Worm (Caenorhabditis elegans) whole organism, L1 larva: ENCODE data around the gene klc-1.

Source experiments
- C16A3.4 ChIP-seq: fragments of 150-350 bp; optimal IDR thresholded peaks from 2 replicates; lab custom pipeline; 2014; ENCODE audit warnings: missing biosample characterization, missing genetic modification characterization
- F16B12.6 ChIP-seq: fragments of 150-350 bp; optimal IDR thresholded peaks from 2 replicates; lab custom pipeline; 2014; ENCODE audit warnings: missing biosample characterization, missing genetic modification characterization
- alr-1 ChIP-seq: fragments of 200-800 bp; sonication (Bioruptor generic); optimal IDR thresholded peaks from 2 replicates; lab custom pipeline; 2018; ENCODE audit warnings: borderline replicate concordance, mild to moderate bottlenecking, missing genetic modification characterization, missing compliant biosample characterization
- aly-2 ChIP-seq: fragments of 150-350 bp; optimal IDR thresholded peaks from 2 replicates; lab custom pipeline; 2014; ENCODE audit warnings: missing biosample characterization, missing genetic modification characterization
- blmp-1 ChIP-seq: fragments of 150-350 bp; optimal IDR thresholded peaks from 2 replicates; lab custom pipeline; 2014; ENCODE audit warnings: missing biosample characterization, missing genetic modification characterization
- ceh-8 ChIP-seq: fragments of 200-800 bp; sonication (Bioruptor generic); optimal IDR thresholded peaks from 2 replicates; lab custom pipeline; 2018; ENCODE audit warnings: mild to moderate bottlenecking, missing genetic modification characterization, moderate library complexity, missing compliant biosample characterization
- ceh-82 ChIP-seq, 3 experiments: fragments of 150-350 bp in 1 of 3; sonication (generic microtip) in 2 of 3; optimal IDR thresholded peaks; 2 replicates each; lab custom pipeline; 2014 to 2017; ENCODE audit warnings: missing biosample characterization in 3 of 3, missing genetic modification characterization in 3 of 3
- ces-1 ChIP-seq: fragments of 150-350 bp; optimal IDR thresholded peaks from 2 replicates; lab custom pipeline; 2014; ENCODE audit warnings: missing biosample characterization, missing genetic modification reagents, missing genetic modification characterization
- dsc-1 ChIP-seq: sonication (generic microtip); optimal IDR thresholded peaks from 2 replicates; lab custom pipeline; 2016; ENCODE audit warnings: mild to moderate bottlenecking, missing genetic modification characterization, missing compliant biosample characterization
- efl-1 ChIP-seq, 4 experiments: fragments of 150-350 bp; optimal IDR thresholded peaks in 3 of 4; peaks in 1 of 4; 1 replicate in 1 of 4; 2 replicates in 3 of 4; lab custom pipeline; 2014; ENCODE audit warnings: missing biosample characterization in 2 of 4, missing genetic modification characterization in 2 of 4, missing genetic modification reagents in 2 of 4
- egl-13 ChIP-seq: sonication (generic microtip); optimal IDR thresholded peaks from 2 replicates; lab custom pipeline; 2016; ENCODE audit warnings: missing genotype, missing genetic modification reagents, missing genetic modification characterization, missing compliant biosample characterization
- elt-2 ChIP-seq: sonication (generic microtip); optimal IDR thresholded peaks from 2 replicates; lab custom pipeline; 2016; ENCODE audit warnings: missing genetic modification characterization, mild to moderate bottlenecking, inconsistent platforms, missing compliant biosample characterization, missing genetic modification reagents
- fkh-10 ChIP-seq: sonication (generic microtip); optimal IDR thresholded peaks from 2 replicates; lab custom pipeline; 2017; ENCODE audit warnings: missing biosample characterization, missing genetic modification reagents, missing genetic modification characterization
- fos-1 ChIP-seq: fragments of 150-350 bp; optimal IDR thresholded peaks from 2 replicates; lab custom pipeline; 2014; ENCODE audit warnings: missing biosample characterization, missing genetic modification characterization
- grh-1 ChIP-seq: fragments of 200-800 bp; sonication (Bioruptor generic); IDR thresholded peaks from 2 replicates; pipeline ENCODE4 v1.3.6; 2022; ENCODE audit warnings: missing genetic modification reagents, missing genetic modification characterization, missing compliant biosample characterization
- jun-1 ChIP-seq: fragments of 150-350 bp; optimal IDR thresholded peaks from 2 replicates; lab custom pipeline; 2014; ENCODE audit warnings: missing biosample characterization, missing genetic modification reagents, missing genetic modification characterization
- lin-14 ChIP-seq: fragments of 200-800 bp; sonication (Bioruptor generic); optimal IDR thresholded peaks from 2 replicates; lab custom pipeline; 2018; ENCODE audit warnings: mild to moderate bottlenecking, missing genetic modification characterization, moderate library complexity, missing compliant biosample characterization
- lin-35 ChIP-seq, 2 experiments: fragments of 150-350 bp; optimal IDR thresholded peaks; 2 replicates each; lab custom pipeline; 2014; ENCODE audit warnings: missing biosample characterization in 2 of 2, missing genetic modification characterization in 2 of 2, missing genetic modification reagents in 2 of 2
- lsy-2 ChIP-seq, 2 experiments: fragments of 150-350 bp; optimal IDR thresholded peaks; 2 replicates each; lab custom pipeline; 2014; ENCODE audit warnings: missing biosample characterization in 2 of 2, missing genetic modification characterization in 2 of 2
- mdl-1 ChIP-seq, 2 experiments: fragments of 150-350 bp; optimal IDR thresholded peaks; 2 replicates each; lab custom pipeline; 2014 to 2017; ENCODE audit warnings: missing biosample characterization in 2 of 2, missing genetic modification characterization in 2 of 2, inconsistent platforms in 1 of 2
- nhr-28 ChIP-seq: fragments of 150-350 bp; optimal IDR thresholded peaks from 2 replicates; lab custom pipeline; 2014; ENCODE audit warnings: missing biosample characterization, missing genetic modification characterization
- nhr-47 ChIP-seq: sonication (generic microtip); optimal IDR thresholded peaks from 2 replicates; lab custom pipeline; 2016; ENCODE audit warnings: mild to moderate bottlenecking, missing genetic modification characterization, moderate library complexity, missing compliant biosample characterization
- nhr-71 ChIP-seq: sonication (generic microtip); optimal IDR thresholded peaks from 2 replicates; lab custom pipeline; 2016; ENCODE audit warnings: mild to moderate bottlenecking, missing genetic modification characterization, moderate library complexity, missing compliant biosample characterization
- nhr-84 ChIP-seq: sonication (generic microtip); optimal IDR thresholded peaks from 2 replicates; lab custom pipeline; 2017; ENCODE audit warnings: missing biosample characterization, missing genetic modification characterization
- nhr-85 ChIP-seq: sonication (generic microtip); peaks from one replicate; lab custom pipeline; 2016; ENCODE audit warnings: missing genetic modification characterization, inconsistent platforms, missing compliant biosample characterization
- pax-3 ChIP-seq: fragments of 200-800 bp; sonication (Bioruptor generic); optimal IDR thresholded peaks from 2 replicates; lab custom pipeline; 2018; ENCODE audit warnings: mild to moderate bottlenecking, missing genetic modification characterization, moderate library complexity, missing compliant biosample characterization
- rnt-1 ChIP-seq: sonication (generic microtip); optimal IDR thresholded peaks from 2 replicates; lab custom pipeline; 2016; ENCODE audit warnings: mild to moderate bottlenecking, missing genetic modification characterization, moderate library complexity, missing compliant biosample characterization
- snu-23 ChIP-seq: sonication (generic microtip); optimal IDR thresholded peaks from 2 replicates; lab custom pipeline; 2016; ENCODE audit warnings: missing genetic modification characterization, missing compliant biosample characterization
- sox-4 ChIP-seq: sonication (generic microtip); optimal IDR thresholded peaks from 2 replicates; lab custom pipeline; 2016; ENCODE audit warnings: missing genetic modification characterization, missing compliant biosample characterization
- sup-37 ChIP-seq: fragments of 200-800 bp; sonication (Bioruptor generic); optimal IDR thresholded peaks from 2 replicates; lab custom pipeline; 2018; ENCODE audit warnings: mild to moderate bottlenecking, missing genetic modification characterization, missing compliant biosample characterization
- swsn-7 ChIP-seq: sonication (generic microtip); optimal IDR thresholded peaks from 2 replicates; lab custom pipeline; 2016; ENCODE audit warnings: missing genetic modification characterization, missing compliant biosample characterization
- tlp-1 ChIP-seq: fragments of 150-350 bp; optimal IDR thresholded peaks from 2 replicates; lab custom pipeline; 2014; ENCODE audit warnings: missing biosample characterization, missing genetic modification characterization
- unc-130 ChIP-seq: fragments of 150-350 bp; optimal IDR thresholded peaks from 2 replicates; lab custom pipeline; 2017; ENCODE audit warnings: missing biosample characterization, missing genetic modification characterization, inconsistent platforms
- xbp-1 ChIP-seq: sonication (generic microtip); optimal IDR thresholded peaks from 2 replicates; lab custom pipeline; 2016; ENCODE audit warnings: missing genetic modification characterization, missing compliant biosample characterization
- zag-1 ChIP-seq: fragments of 150-350 bp; optimal IDR thresholded peaks from 2 replicates; lab custom pipeline; 2014; ENCODE audit warnings: missing biosample characterization, missing genetic modification characterization
- ztf-11 ChIP-seq, 2 experiments: sonication (generic microtip); optimal IDR thresholded peaks; 2 replicates each; lab custom pipeline; 2016 to 2017; ENCODE audit warnings: missing genetic modification characterization in 2 of 2, missing biosample characterization in 1 of 2, missing compliant biosample characterization in 1 of 2

klc-1 gene

DNA sequence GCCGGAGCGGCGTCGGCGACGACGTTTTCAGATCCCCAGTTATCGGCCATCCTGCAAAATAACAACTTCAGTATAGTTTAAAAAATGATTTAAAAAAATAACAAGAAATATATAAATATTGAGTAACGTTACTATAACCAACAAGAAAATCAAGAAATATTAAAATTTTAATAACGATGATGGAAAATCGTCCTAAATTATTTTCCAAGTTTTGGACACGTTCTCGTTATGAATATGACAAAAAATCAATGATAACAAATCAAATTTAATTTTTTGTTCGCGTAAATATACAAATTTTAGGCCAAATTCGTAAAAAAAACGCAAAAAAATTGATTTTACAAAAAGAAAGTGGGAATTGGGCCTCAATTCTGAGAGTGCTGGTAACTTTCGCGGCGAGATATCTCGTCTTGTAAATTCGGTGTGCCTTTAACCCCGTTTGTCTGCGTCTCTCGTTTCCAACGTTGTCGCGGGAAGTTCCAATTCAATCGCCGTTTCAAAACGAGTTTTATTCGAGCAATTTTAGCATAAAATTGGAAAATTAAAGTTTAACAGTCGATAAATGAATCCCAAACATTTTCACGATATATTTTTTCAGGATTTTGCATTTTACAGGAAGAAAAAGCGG, 27.6 kb downstream of the klc-1 start, which contains the start of gene rps-5 (continued):
- TF ChIP-seq elt-2: peak; percentile 12
- no peak for TF ChIP-seq F16B12.6 (tag; lab: Kevin White, UChicago)
- no peak for TF ChIP-seq grh-1 (GFP tag; lab: Robert Waterston, UW)

DNA sequence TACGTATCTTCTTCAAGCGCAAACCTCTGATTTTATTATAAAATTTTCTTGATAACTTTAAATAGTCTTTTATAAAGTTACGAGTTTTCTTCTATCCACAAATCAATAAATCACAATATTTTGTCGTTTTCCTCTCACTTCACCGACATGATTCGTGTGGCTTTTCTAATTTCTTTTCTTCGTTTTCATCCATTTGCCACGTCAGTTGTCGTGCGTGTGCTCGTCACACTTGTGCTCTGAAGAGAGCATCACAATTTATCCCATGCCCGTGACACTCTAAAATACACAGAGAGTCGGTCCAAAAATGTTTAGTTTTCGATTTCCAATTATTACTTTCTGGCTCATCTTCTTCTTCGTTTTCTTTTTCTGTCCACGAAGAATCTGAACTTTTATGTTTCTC, 28.4 kb downstream of the klc-1 start:
- TF ChIP-seq snu-23 (GFP tag; lab: Kevin White, UChicago) (peak; percentile 17), ceh-8 (GFP tag; lab: Kevin White, UChicago) (no peak), sox-4 (tag; lab: Kevin White, UChicago) (no peak), nhr-85 (no peak), pax-3 (tag; lab: Kevin White, UChicago) (no peak), jun-1 (tag; lab: Kevin White, UChicago) (no peak), lin-14 (GFP tag; lab: Kevin White, UChicago) (peak; percentile 46), zag-1 (tag; lab: Kevin White, UChicago) (no peak), aly-2 (tag; lab: Kevin White, UChicago) (no peak), alr-1 (tag; lab: Kevin White, UChicago) (no peak), lsy-2 (tag; optimal IDR thresholded peaks at IDR 0.05; lab: Kevin White, UChicago) (peak in 1 of 2 experiments; percentile 42), fkh-10 (GFP tag; lab: Kevin White, UChicago) (no peak), mdl-1 (tag; optimal IDR thresholded peaks at IDR 0.05; lab: Kevin White, UChicago) (no peak), sup-37 (GFP tag; lab: Kevin White, UChicago) (no peak), C16A3.4 (no peak), elt-2 (no peak), ceh-82 (tag; optimal IDR thresholded peaks at IDR 0.05; lab: Kevin White, UChicago) (no peak), egl-13 (tag; lab: Kevin White, UChicago) (no peak), nhr-28 (tag; lab: Kevin White, UChicago) (no peak), xbp-1 (tag; lab: Kevin White, UChicago) (peak; percentile 51), blmp-1 (no peak), dsc-1 (tag; lab: Kevin White, UChicago) (no peak), rnt-1 (tag; lab: Kevin White, UChicago) (peak; percentile 62), fos-1 (tag; lab: Kevin White, UChicago) (no peak), nhr-71 (peak; percentile 47), nhr-47 (tag; lab: Kevin White, UChicago) (no peak), swsn-7 (no peak), nhr-84 (no peak), lin-35 (GFP tag; optimal IDR thresholded peaks at IDR 0.05; lab: Kevin White, UChicago) (no peak), tlp-1 (tag; lab: Kevin White, UChicago) (no peak), ces-1 (GFP tag; lab: Kevin White, UChicago) (no peak), ztf-11 (tag; optimal IDR thresholded peaks at IDR 0.05; lab: Kevin White, UChicago) (no peak), unc-130 (peak; percentile 55), grh-1 (GFP tag; lab: Robert Waterston, UW) (no peak)

- TF ChIP-seq dsc-1 (tag; lab: Kevin White, UChicago) (no peak), efl-1 (optimal IDR thresholded peaks at IDR 0.05; lab: Kevin White, UChicago) (no peak), efl-1 (GFP tag; optimal IDR thresholded peaks at IDR 0.05 in 1 of 2; lab: Kevin White, UChicago) (peak in 1 of 2 experiments; percentile 27)
These were observed 29.1 kb downstream of the klc-1 start, which contains the start of gene clc-9 for ce11 chrIV:11112641-11113040. TSS of gene clc-9 (plus strand) at chrIV:11112941.
